Fruit fly (Drosophila melanogaster): Measurements from ENCODE around the gene tll.

Gene tll

DNA sequence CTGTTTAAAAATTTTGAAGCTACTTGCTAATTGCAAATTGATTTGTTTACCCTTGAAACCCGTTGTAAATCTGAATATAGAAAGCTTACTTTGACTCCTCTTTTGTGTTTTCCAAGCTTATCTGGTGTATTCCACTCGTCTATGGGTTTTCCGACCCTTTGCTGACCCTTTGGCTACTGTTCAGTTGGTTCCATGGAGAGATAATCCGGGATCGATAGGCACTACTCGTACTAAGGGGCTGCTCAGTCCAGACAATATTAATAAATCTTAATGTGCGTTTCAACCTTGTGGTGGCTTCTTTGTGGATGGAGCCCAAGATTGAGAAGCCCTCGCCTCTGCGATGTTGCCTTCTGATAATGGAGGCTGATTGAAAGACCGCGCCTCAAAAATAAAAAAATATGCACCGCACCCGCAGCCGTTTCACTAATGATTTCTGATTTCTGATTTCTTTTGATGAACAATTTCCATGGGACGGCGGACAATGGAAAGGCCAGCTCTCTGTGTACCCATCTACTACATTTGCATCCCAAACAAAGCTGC is 41.8 kb upstream of the tll start:
- TF ChIP-seq oc (tag; optimal IDR thresholded peaks at IDR 0.05) (peak; percentile 30), croc (GFP tag; conservative IDR thresholded peaks at IDR 0.05) (no peak), CG14860 (GFP tag; IDR thresholded peaks at IDR 0.05; ENCODE audit: partially characterized antibody) (no peak), TFAM (GFP tag; optimal IDR thresholded peaks at IDR 0.05) (no peak), row (GFP tag; IDR thresholded peaks at IDR 0.05) (no peak), CG3163 (GFP tag; optimal IDR thresholded peaks at IDR 0.05) (no peak), nmo (GFP tag; optimal IDR thresholded peaks at IDR 0.05) (no peak), CG8359 (GFP tag; optimal IDR thresholded peaks at IDR 0.05; ENCODE audit: borderline replicate concordance) (no peak), pros (GFP tag; optimal IDR thresholded peaks at IDR 0.05) (no peak), ci (GFP tag; IDR thresholded peaks at IDR 0.05) (0 out of 3 replicates have a peak, but pooled peaks have one; percentile 53), Med (GFP tag) (peak; percentile 71), CG43689 (GFP tag; IDR thresholded peaks at IDR 0.05) (no peak), CG4360 (GFP tag; IDR thresholded peaks at IDR 0.05) (no peak), vvl (GFP tag; IDR thresholded peaks at IDR 0.05) (peak; percentile 50; the same call in 1 of the 2 replicates), CG10959 (GFP tag; IDR thresholded peaks at IDR 0.05) (no peak), sqz (GFP tag; optimal IDR thresholded peaks at IDR 0.05) (peak; percentile 24), sens (GFP tag) (peak; percentile 59), CG30431 (GFP tag; optimal IDR thresholded peaks at IDR 0.05) (no peak), Fer1 (GFP tag; optimal IDR thresholded peaks at IDR 0.05) (no peak), Hr78 (GFP tag; optimal IDR thresholded peaks at IDR 0.05) (peak in 1 of 2 experiments; percentile 27), CG4617 (GFP tag; optimal IDR thresholded peaks at IDR 0.05; ENCODE audit: borderline replicate concordance) (no peak), CG8944 (GFP tag; optimal IDR thresholded peaks at IDR 0.05) (no peak), chinmo (GFP tag; IDR thresholded peaks at IDR 0.05; ENCODE audit: partially characterized antibody) (0 out of 4 replicates have a peak, but pooled peaks have one; percentile 22), CG15601 (tag; optimal IDR thresholded peaks at IDR 0.05) (peak; percentile 37)

- no peak for TF ChIP-seq emc (GFP tag; optimal IDR thresholded peaks at IDR 0.05)
- no peak for TF ChIP-seq zfh2 (GFP tag; optimal IDR thresholded peaks at IDR 0.05)
- TF ChIP-seq so (GFP tag; IDR thresholded peaks at IDR 0.05), result no peak
- no peak for TF ChIP-seq Doc3 (GFP tag; IDR thresholded peaks at IDR 0.05; ENCODE audit: partially characterized antibody)
- no peak for TF ChIP-seq CG12104 (GFP tag; optimal IDR thresholded peaks at IDR 0.05)
- no peak for TF ChIP-seq PHDP (tag; optimal IDR thresholded peaks at IDR 0.05)
- no peak for TF ChIP-seq CG11093 (GFP tag; IDR thresholded peaks at IDR 0.05)
- no peak for TF ChIP-seq CG10147 (GFP tag; optimal IDR thresholded peaks at IDR 0.05)
- TF ChIP-seq mirr (GFP tag; optimal IDR thresholded peaks at IDR 0.05), result peak; percentile 53
- TF ChIP-seq Asciz (GFP tag; optimal IDR thresholded peaks at IDR 0.05), result no peak
- TF ChIP-seq CG34376 (GFP tag; optimal IDR thresholded peaks at IDR 0.05), result peak; percentile 59
- TF ChIP-seq Poxn (GFP tag; IDR thresholded peaks at IDR 0.05), result no peak
- TF ChIP-seq HLH54F (GFP tag; optimal IDR thresholded peaks at IDR 0.05), result no peak
- TF ChIP-seq D19A (tag; optimal IDR thresholded peaks at IDR 0.05), result peak; percentile 11
- TF ChIP-seq CG10209 (GFP tag; optimal IDR thresholded peaks at IDR 0.05), result no peak
- TF ChIP-seq gcm (GFP tag; optimal IDR thresholded peaks at IDR 0.05), result peak; percentile 68
- TF ChIP-seq grn (GFP tag; optimal IDR thresholded peaks at IDR 0.05), result no peak
- TF ChIP-seq E2f1 (GFP tag; IDR thresholded peaks at IDR 0.05), result no peak
- TF ChIP-seq sd (tag; optimal IDR thresholded peaks at IDR 0.05), result peak; percentile 97
- TF ChIP-seq oc (tag; optimal IDR thresholded peaks at IDR 0.05), result no peak
- TF ChIP-seq CG6791 (GFP tag; IDR thresholded peaks at IDR 0.05; ENCODE audit: partially characterized antibody), result no peak
- peak; percentile 62 for TF ChIP-seq Med (GFP tag)
- peak; percentile 82 for TF ChIP-seq sug (tag; optimal IDR thresholded peaks at IDR 0.05)
- peak; percentile 83 for TF ChIP-seq GATAe (GFP tag; conservative IDR thresholded peaks at IDR 0.05)
- no peak for TF ChIP-seq repo (GFP tag; optimal IDR thresholded peaks at IDR 0.05)
- no peak for TF ChIP-seq croc (GFP tag; conservative IDR thresholded peaks at IDR 0.05)
- TF ChIP-seq Dip2 (GFP tag; IDR thresholded peaks at IDR 0.05), result no peak
- no peak for TF ChIP-seq HHEX (GFP tag; optimal IDR thresholded peaks at IDR 0.05)
Measured at dm6 chr3R:30811300-30812022, 40.7 kb upstream of the tll start.
